Fruit fly (Drosophila melanogaster): ENCODE results near the gene Or67b.

The Or67b gene

dm6 chr3L:9615443-9616141, 13.4 kb downstream of the Or67b start:
- TF ChIP-seq ttk (optimal IDR thresholded peaks at IDR 0.05) (no peak), psq (optimal IDR thresholded peaks at IDR 0.05) (no peak), h (optimal IDR thresholded peaks at IDR 0.05) (no peak), insv (optimal IDR thresholded peaks at IDR 0.05) (no peak), Sin3A (optimal IDR thresholded peaks at IDR 0.05) (no peak), Myc (optimal IDR thresholded peaks at IDR 0.05) (no peak)

- no peak for TF ChIP-seq ttk (optimal IDR thresholded peaks at IDR 0.05)
- no peak for TF ChIP-seq psq (optimal IDR thresholded peaks at IDR 0.05)
- TF ChIP-seq Sin3A (optimal IDR thresholded peaks at IDR 0.05): no peak
- TF ChIP-seq h (optimal IDR thresholded peaks at IDR 0.05): no peak
- no peak for TF ChIP-seq insv (optimal IDR thresholded peaks at IDR 0.05)
- TF ChIP-seq Myc (optimal IDR thresholded peaks at IDR 0.05): no peak
Measured at dm6 chr3L:9614589-9615442, 14.2 kb downstream of the Or67b start, which contains the start of gene LanB2. LanB2 (plus strand) TSS chr3L:9614914.

- no peak for TF ChIP-seq insv (optimal IDR thresholded peaks at IDR 0.05)
- TF ChIP-seq psq (optimal IDR thresholded peaks at IDR 0.05): no peak
- no peak for TF ChIP-seq h (optimal IDR thresholded peaks at IDR 0.05)
- TF ChIP-seq ttk (optimal IDR thresholded peaks at IDR 0.05): no peak
- TF ChIP-seq Myc (optimal IDR thresholded peaks at IDR 0.05): no peak
- no peak for TF ChIP-seq Sin3A (optimal IDR thresholded peaks at IDR 0.05)
Measured at dm6 chr3L:9613960-9614588, 14.9 kb downstream of the Or67b start.

- no peak for TF ChIP-seq ttk (optimal IDR thresholded peaks at IDR 0.05)
Measured at dm6 chr3L:9601225-9601624, 27.8 kb downstream of the Or67b start, which contains the start of the genes CG3088 and CG3306. CG3088 (minus strand) TSS chr3L:9601325. CG3306 (plus strand) TSS chr3L:9601523.

dm6 chr3L:9598688-9599087, 30.3 kb downstream of the Or67b start, which contains the start of gene CG3222:
CG3222 (plus strand) TSS chr3L:9598988.
- TF ChIP-seq Sin3A (optimal IDR thresholded peaks at IDR 0.05) (no peak), h (optimal IDR thresholded peaks at IDR 0.05) (no peak), insv (optimal IDR thresholded peaks at IDR 0.05) (no peak), psq (optimal IDR thresholded peaks at IDR 0.05) (no peak), ttk (optimal IDR thresholded peaks at IDR 0.05) (no peak), Myc (optimal IDR thresholded peaks at IDR 0.05) (no peak)

dm6 chr3L:9597464-9597863, 31.5 kb downstream of the Or67b start, which contains the start of gene Tmc:
Tmc (plus strand) TSS chr3L:9597764.
- no peak for TF ChIP-seq Sin3A (optimal IDR thresholded peaks at IDR 0.05)
- no peak for TF ChIP-seq psq (optimal IDR thresholded peaks at IDR 0.05)
- no peak for TF ChIP-seq ttk (optimal IDR thresholded peaks at IDR 0.05)
- no peak for TF ChIP-seq h (optimal IDR thresholded peaks at IDR 0.05)
- TF ChIP-seq insv (optimal IDR thresholded peaks at IDR 0.05): no peak
- no peak for TF ChIP-seq Myc (optimal IDR thresholded peaks at IDR 0.05)

- TF ChIP-seq insv (optimal IDR thresholded peaks at IDR 0.05) (no peak), ttk (optimal IDR thresholded peaks at IDR 0.05) (no peak), psq (optimal IDR thresholded peaks at IDR 0.05) (no peak), Myc (optimal IDR thresholded peaks at IDR 0.05) (no peak), h (optimal IDR thresholded peaks at IDR 0.05) (no peak)
Measured at dm6 chr3L:9583388-9583787, 45.6 kb downstream of the Or67b start.

Data from Kc167 (cell line).